Fruit fly (Drosophila melanogaster): Measurements from ENCODE around the gene Arp3.

Gene Arp3

DNA sequence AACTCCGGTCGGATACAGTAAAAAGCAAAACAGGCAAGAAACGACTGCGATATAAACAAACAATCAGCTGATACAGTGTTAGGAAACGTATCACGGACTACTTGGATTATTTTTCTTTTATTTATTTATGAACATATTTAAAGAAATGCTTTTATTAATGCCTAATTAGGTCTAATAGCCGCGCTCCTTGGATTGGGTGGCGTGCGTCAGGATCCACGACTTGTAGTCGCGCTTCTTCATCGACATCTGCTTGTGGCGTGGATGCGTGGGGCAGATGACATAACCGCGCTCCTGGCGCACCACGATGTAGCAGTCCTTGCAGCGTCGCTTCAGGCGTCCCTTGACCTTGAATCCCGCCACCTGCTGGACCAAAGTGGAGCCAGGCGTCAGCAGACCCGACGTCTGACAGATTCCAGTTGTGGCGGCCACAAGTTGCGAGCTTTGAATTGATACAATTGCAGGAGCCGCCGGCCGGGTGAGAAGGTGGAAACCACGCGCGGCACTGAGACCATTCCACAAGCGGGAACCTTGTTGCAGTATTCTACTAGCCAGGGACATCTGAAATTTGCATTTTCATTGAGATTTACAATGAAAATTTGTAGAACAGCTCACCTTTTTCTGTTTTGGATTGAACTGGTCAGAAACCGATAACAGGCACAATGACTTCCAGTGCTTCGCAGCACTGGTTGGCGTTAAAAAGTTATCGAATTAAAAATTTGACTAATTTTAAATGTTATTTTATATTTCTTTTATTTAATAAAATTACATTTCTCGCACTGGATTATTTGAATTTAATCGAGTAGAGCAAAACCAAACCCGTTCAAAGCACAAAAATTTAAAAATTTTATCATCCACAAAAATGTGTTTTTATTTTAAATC lies 9.0 kb upstream of the Arp3 start, which contains the start of the genes CG7550 and mRpL36:
Gene CG7550, minus strand, starts transcription at position 51 of the 879 bp plus-strand sequence.
Gene mRpL36, minus strand, starts transcription at position 652 of the 879 bp plus-strand sequence.
- TF ChIP-seq HLH106 (tag; optimal IDR thresholded peaks at IDR 0.05) (no peak), Hr83 (GFP tag; optimal IDR thresholded peaks at IDR 0.05; ENCODE audit: poor library complexity, severe bottlenecking) (peak; percentile 8), sage (GFP tag; optimal IDR thresholded peaks at IDR 0.05) (no peak)

DNA sequence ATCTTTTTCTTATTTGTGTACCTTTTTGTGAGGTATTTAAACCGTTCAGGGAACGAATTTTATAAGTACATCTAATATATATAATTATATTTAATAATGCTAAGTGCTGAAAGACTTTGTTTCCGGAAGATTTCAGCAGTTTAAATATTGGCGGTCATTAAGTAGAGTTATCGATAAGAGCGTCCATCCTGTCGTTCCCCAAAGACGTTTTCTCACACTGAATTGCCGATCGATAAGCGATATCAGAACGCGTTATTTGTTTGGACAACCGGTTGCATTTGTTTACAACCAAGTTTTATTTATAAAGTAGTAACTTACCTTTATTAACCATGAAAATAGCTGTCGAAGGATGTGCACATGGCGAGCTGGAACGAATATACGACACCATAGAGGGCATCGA lies 5.9 kb upstream of the Arp3 start, which contains the start of gene ldbr:
Gene ldbr, plus strand, starts transcription at position 238 of the 400 bp plus-strand sequence.
- TF ChIP-seq br (GFP tag; optimal IDR thresholded peaks at IDR 0.05) = peak; percentile 3
- TF ChIP-seq CrebA (GFP tag; optimal IDR thresholded peaks at IDR 0.05; ENCODE audit: borderline replicate concordance) = no peak
- peak; percentile 30 for TF ChIP-seq rgr (GFP tag; optimal IDR thresholded peaks at IDR 0.05)
- peak in 1 of 2 experiments; percentile 44 for TF ChIP-seq foxo (GFP tag; optimal IDR thresholded peaks at IDR 0.05)
- TF ChIP-seq Sp1 (GFP tag; optimal IDR thresholded peaks at IDR 0.05) = peak; percentile 21

DNA sequence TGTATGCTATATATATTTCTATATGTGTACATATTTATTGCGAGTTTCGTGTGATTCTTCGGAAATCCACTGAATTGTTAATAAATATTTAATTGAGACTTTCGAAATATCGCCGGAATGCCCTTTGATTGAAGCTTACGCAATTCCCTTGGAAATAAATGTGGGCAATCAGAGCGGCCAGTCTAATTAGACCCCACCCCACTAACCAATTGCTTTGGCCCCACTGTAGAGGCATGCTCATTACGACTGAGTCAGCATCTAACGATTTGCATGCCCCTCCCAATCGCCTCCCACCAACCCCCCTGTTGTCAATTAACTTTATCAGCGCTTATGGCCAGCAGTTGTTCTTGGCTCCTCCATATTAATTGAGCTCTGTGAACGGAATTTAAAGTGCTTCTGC lies 1.1 kb upstream of the Arp3 start:
- no peak for TF ChIP-seq Rel (GFP tag; optimal IDR thresholded peaks at IDR 0.05)
- TF ChIP-seq Rel (tag; optimal IDR thresholded peaks at IDR 0.05) = no peak
- TF ChIP-seq br (GFP tag; optimal IDR thresholded peaks at IDR 0.05) = no peak
- no peak for TF ChIP-seq Abd-B (GFP tag; optimal IDR thresholded peaks at IDR 0.05)
- no peak for TF ChIP-seq jim (GFP tag; optimal IDR thresholded peaks at IDR 0.05)

DNA sequence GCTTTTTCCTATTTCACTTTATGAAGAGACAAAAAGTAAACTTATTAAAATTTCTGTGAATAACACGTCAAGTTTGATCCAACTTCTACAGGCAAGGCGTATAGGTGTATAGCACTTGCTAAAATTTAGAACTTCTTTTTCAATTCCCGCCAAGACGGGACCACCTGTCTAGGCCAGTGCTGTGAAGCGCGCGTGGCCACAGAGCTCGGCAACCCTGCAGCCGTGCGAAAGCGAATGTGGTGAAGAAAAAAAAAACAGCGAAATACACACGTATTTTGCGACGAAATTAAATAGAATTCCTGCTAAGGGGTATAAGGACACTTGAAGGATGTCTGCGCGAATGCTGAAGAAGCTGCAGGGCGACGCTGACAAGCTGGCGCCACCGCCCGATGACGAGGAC lies 5.5 kb downstream of the Arp3 start, which contains the start of gene Nulp1:
Gene Nulp1, plus strand, starts transcription at position 198 of the 400 bp plus-strand sequence.
- TF ChIP-seq sage (GFP tag; optimal IDR thresholded peaks at IDR 0.05) (no peak), dmrt93B (GFP tag; optimal IDR thresholded peaks at IDR 0.05) (no peak), foxo (GFP tag; optimal IDR thresholded peaks at IDR 0.05) (peak in 1 of 2 experiments; percentile 54), Sp1 (GFP tag; optimal IDR thresholded peaks at IDR 0.05) (no peak), lola (GFP tag; optimal IDR thresholded peaks at IDR 0.05) (no peak), tai (GFP tag; optimal IDR thresholded peaks at IDR 0.05) (no peak), h (GFP tag; optimal IDR thresholded peaks at IDR 0.05) (no peak), CG9705 (GFP tag; optimal IDR thresholded peaks at IDR 0.05) (no peak), dsf (GFP tag; optimal IDR thresholded peaks at IDR 0.05; ENCODE audit: borderline replicate concordance) (no peak), Hr83 (GFP tag; optimal IDR thresholded peaks at IDR 0.05; ENCODE audit: poor library complexity, severe bottlenecking) (peak; percentile 82), dl (GFP tag; optimal IDR thresholded peaks at IDR 0.05; ENCODE audit: insufficient read depth in 1 of 2, partially characterized antibody in 2 of 2) (no peak), ey (GFP tag; optimal IDR thresholded peaks at IDR 0.05) (peak; percentile 10), Rel (GFP tag; optimal IDR thresholded peaks at IDR 0.05) (no peak), Rel (tag; optimal IDR thresholded peaks at IDR 0.05) (peak; percentile 46), CrebA (GFP tag; optimal IDR thresholded peaks at IDR 0.05; ENCODE audit: borderline replicate concordance) (no peak), Myc (optimal IDR thresholded peaks at IDR 0.05) (peak; percentile 7), Dif (GFP tag; optimal IDR thresholded peaks at IDR 0.05; ENCODE audit: partially characterized antibody) (peak; percentile 31), pan (optimal IDR thresholded peaks at IDR 0.05) (no peak), psq (GFP tag; optimal IDR thresholded peaks at IDR 0.05) (peak; percentile 71), OdsH (GFP tag; optimal IDR thresholded peaks at IDR 0.05) (no peak), rgr (GFP tag; optimal IDR thresholded peaks at IDR 0.05) (peak; percentile 63), CG32264 (GFP tag; optimal IDR thresholded peaks at IDR 0.05) (no peak), Vsx2 (GFP tag; optimal IDR thresholded peaks at IDR 0.05; ENCODE audit: partially characterized antibody) (no peak), jim (GFP tag; optimal IDR thresholded peaks at IDR 0.05) (peak; percentile 51)

DNA sequence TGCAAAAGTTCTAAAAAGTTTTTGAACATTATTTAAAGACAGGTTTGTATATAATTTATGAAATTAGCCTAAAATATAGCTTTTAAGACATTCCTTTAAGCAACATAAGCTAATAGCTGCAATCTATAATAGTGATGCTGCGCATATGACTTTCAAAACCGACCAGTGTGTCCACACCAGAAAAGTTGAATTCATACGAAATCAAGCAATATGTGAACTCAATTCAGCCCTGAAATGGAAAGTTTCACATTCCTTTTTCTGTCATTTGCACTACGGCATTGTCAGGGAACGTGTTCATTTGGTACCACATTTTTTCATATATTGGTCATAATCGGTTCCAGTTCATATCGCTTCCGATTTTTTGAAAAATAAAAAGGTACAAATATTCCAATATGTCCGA lies 6.8 kb downstream of the Arp3 start, which contains the start of gene fan:
Gene fan, plus strand, starts transcription at position 247 of the 400 bp plus-strand sequence.
- TF ChIP-seq Hnf4 (GFP tag; optimal IDR thresholded peaks at IDR 0.05) (no peak), N (GFP tag; optimal IDR thresholded peaks at IDR 0.05) (no peak), dl (GFP tag; optimal IDR thresholded peaks at IDR 0.05; ENCODE audit: insufficient read depth in 1 of 2, partially characterized antibody in 2 of 2) (no peak), lola (GFP tag; optimal IDR thresholded peaks at IDR 0.05) (no peak), dmrt93B (GFP tag; optimal IDR thresholded peaks at IDR 0.05) (no peak), Hr83 (GFP tag; optimal IDR thresholded peaks at IDR 0.05; ENCODE audit: poor library complexity, severe bottlenecking) (no peak), Abd-B (GFP tag; optimal IDR thresholded peaks at IDR 0.05) (no peak), Rel (GFP tag; optimal IDR thresholded peaks at IDR 0.05) (no peak), Rel (tag; optimal IDR thresholded peaks at IDR 0.05) (no peak), Myc (optimal IDR thresholded peaks at IDR 0.05) (no peak), br (GFP tag; optimal IDR thresholded peaks at IDR 0.05) (no peak), Mio (GFP tag; optimal IDR thresholded peaks at IDR 0.05) (no peak), OdsH (GFP tag; optimal IDR thresholded peaks at IDR 0.05) (no peak), ey (GFP tag; optimal IDR thresholded peaks at IDR 0.05) (no peak), Jra (GFP tag; optimal IDR thresholded peaks at IDR 0.05) (no peak), tai (GFP tag; optimal IDR thresholded peaks at IDR 0.05) (no peak), Sp1 (GFP tag; optimal IDR thresholded peaks at IDR 0.05) (no peak), Dfd (GFP tag; optimal IDR thresholded peaks at IDR 0.05) (no peak), CrebA (GFP tag; optimal IDR thresholded peaks at IDR 0.05; ENCODE audit: borderline replicate concordance) (no peak)
